Worm (Caenorhabditis elegans): ENCODE results near the gene C30G7.4.

- no peak for TF ChIP-seq ceh-19 (GFP tag; optimal IDR thresholded peaks at IDR 0.05)
- TF ChIP-seq pha-4 (tag; optimal IDR thresholded peaks at IDR 0.05), result no peak
- no peak for TF ChIP-seq elt-2 (tag; optimal IDR thresholded peaks at IDR 0.05)
Observed at ce11 chrV:14948566-14948965, 1.6 kb upstream of the C30G7.4 start.

Measured in whole organism, late embryonic.